Fruit fly (Drosophila melanogaster): ENCODE measurements around the gene CG7299.

Gene CG7299

dm6 chr2L:10665603-10666002 lies 18.6 kb downstream of the CG7299 start (continued):
- TF ChIP-seq CG6689 (GFP tag; IDR thresholded peaks at IDR 0.05) (peak; percentile 85), BEAF-32 (GFP tag; optimal IDR thresholded peaks at IDR 0.05) (no peak), bsh (GFP tag; optimal IDR thresholded peaks at IDR 0.05) (peak in 1 of 2 experiments; percentile 74), disco-r (GFP tag; optimal IDR thresholded peaks at IDR 0.05) (peak; percentile 77), seq (GFP tag; IDR thresholded peaks at IDR 0.05) (peak; percentile 87), Sin3A (optimal IDR thresholded peaks at IDR 0.05) (no peak), peb (GFP tag; IDR thresholded peaks at IDR 0.05) (peak; percentile 58; the same call in 1 of the 2 replicates), CG7987 (GFP tag; optimal IDR thresholded peaks at IDR 0.05) (peak; percentile 57), tgo (GFP tag; IDR thresholded peaks at IDR 0.05) (peak; percentile 90), Ada2b (GFP tag; IDR thresholded peaks at IDR 0.05) (peak; percentile 92), CG3726 (GFP tag; IDR thresholded peaks at IDR 0.05) (peak; percentile 73; the same call in 2 of the 3 replicates), C15 (GFP tag; IDR thresholded peaks at IDR 0.05) (0 out of 3 replicates have a peak, but pooled peaks have one; percentile 56), CG10565 (GFP tag; optimal IDR thresholded peaks at IDR 0.05) (no peak), CG7839 (tag; optimal IDR thresholded peaks at IDR 0.05) (peak; percentile 80), CG2120 (GFP tag; optimal IDR thresholded peaks at IDR 0.05) (peak; percentile 80), CG31388 (GFP tag; optimal IDR thresholded peaks at IDR 0.05) (peak; percentile 6), cg (GFP tag; optimal IDR thresholded peaks at IDR 0.05) (no peak), maf-S (GFP tag; optimal IDR thresholded peaks at IDR 0.05) (peak; percentile 61), CG18764 (GFP tag; optimal IDR thresholded peaks at IDR 0.05) (peak; percentile 46), CG6175 (GFP tag; IDR thresholded peaks at IDR 0.05) (peak; percentile 73; the same call in 2 of the 3 replicates), CG33213 (GFP tag; optimal IDR thresholded peaks at IDR 0.05) (peak; percentile 36), Usf (GFP tag; optimal IDR thresholded peaks at IDR 0.05) (peak; percentile 16), gsb-n (tag; optimal IDR thresholded peaks at IDR 0.05) (peak; percentile 32), CG6254 (GFP tag; optimal IDR thresholded peaks at IDR 0.05) (no peak), Ptx1 (GFP tag; IDR thresholded peaks at IDR 0.05) (peak; percentile 93), kah (GFP tag; optimal IDR thresholded peaks at IDR 0.05) (peak; percentile 33), Fer2 (tag; optimal IDR thresholded peaks at IDR 0.05) (no peak), sisA (GFP tag; IDR thresholded peaks at IDR 0.05) (peak; percentile 85), Adf1 (GFP tag; IDR thresholded peaks at IDR 0.05) (peak; percentile 25; the same call in 1 of the 2 replicates), fu2 (GFP tag; optimal IDR thresholded peaks at IDR 0.05) (peak; percentile 58), Ssrp (tag; optimal IDR thresholded peaks at IDR 0.05) (peak; percentile 61), Myb (GFP tag; optimal IDR thresholded peaks at IDR 0.05) (peak; percentile 53), Atf3 (GFP tag; optimal IDR thresholded peaks at IDR 0.05) (peak; percentile 67), Hey (tag; optimal IDR thresholded peaks at IDR 0.05) (no peak), CG31441 (GFP tag; IDR thresholded peaks at IDR 0.05) (peak; percentile 76), ab (GFP tag; optimal IDR thresholded peaks at IDR 0.05) (peak; percentile 61), Drgx (GFP tag; IDR thresholded peaks at IDR 0.05) (peak; percentile 90), yki (optimal IDR thresholded peaks at IDR 0.05) (no peak), tap (tag; optimal IDR thresholded peaks at IDR 0.05) (peak; percentile 80), lmd (GFP tag; IDR thresholded peaks at IDR 0.05) (peak; percentile 90), CG3065 (GFP tag; optimal IDR thresholded peaks at IDR 0.05) (peak; percentile 23), CG2129 (GFP tag; IDR thresholded peaks at IDR 0.05; ENCODE audit: partially characterized antibody) (no peak), CTCF (GFP tag; optimal IDR thresholded peaks at IDR 0.05) (no peak), fd64A (GFP tag; optimal IDR thresholded peaks at IDR 0.05) (no peak), CG11723 (GFP tag; optimal IDR thresholded peaks at IDR 0.05) (peak; percentile 36), BtbVII (GFP tag; optimal IDR thresholded peaks at IDR 0.05) (peak; percentile 19), Hr39 (optimal IDR thresholded peaks at IDR 0.05) (no peak), CG14710 (tag; optimal IDR thresholded peaks at IDR 0.05) (no peak), Eip74EF (GFP tag; optimal IDR thresholded peaks at IDR 0.05) (peak in 1 of 2 experiments; percentile 72), pnt (GFP tag; optimal IDR thresholded peaks at IDR 0.05) (peak; percentile 76), gro (GFP tag; optimal IDR thresholded peaks at IDR 0.05) (peak; percentile 75), fd102C (GFP tag; optimal IDR thresholded peaks at IDR 0.05) (no peak), Taf1 (GFP tag; IDR thresholded peaks at IDR 0.05) (peak; percentile 41; the same call in 1 of the 2 replicates)

All from whole organism, embryonic.